Worm (Caenorhabditis elegans) whole organism, L1 larva: ENCODE measurements around the gene edg-1.
"Not testable (repeated sequence)": the region's sequence is repeated elsewhere in the genome, so short reads cannot be mapped to it uniquely, and the experiment has no call there.

Experiments used
- C16A3.4 ChIP-seq: fragments of 150-350 bp; optimal IDR thresholded peaks from 2 replicates; lab custom pipeline; 2014; ENCODE audit warnings: missing biosample characterization, missing genetic modification characterization
- F16B12.6 ChIP-seq: fragments of 150-350 bp; optimal IDR thresholded peaks from 2 replicates; lab custom pipeline; 2014; ENCODE audit warnings: missing biosample characterization, missing genetic modification characterization
- Y116A8C.19 ChIP-seq: sonication (generic microtip); optimal IDR thresholded peaks from 2 replicates; lab custom pipeline; 2016; ENCODE audit warnings: missing compliant biosample characterization, missing genetic modification characterization, borderline replicate concordance
- ama-1 ChIP-seq: fragments of 150-350 bp; optimal IDR thresholded peaks from 2 replicates; lab custom pipeline; 2014
- ceh-63 ChIP-seq: fragments of 200-800 bp; sonication (Bioruptor generic); optimal IDR thresholded peaks from 2 replicates; lab custom pipeline; 2018; ENCODE audit warnings: mild to moderate bottlenecking, missing genetic modification characterization, missing compliant biosample characterization
- ceh-82 ChIP-seq, 3 experiments: fragments of 150-350 bp in 1 of 3; sonication (generic microtip) in 2 of 3; optimal IDR thresholded peaks; 2 replicates each; lab custom pipeline; 2014 to 2017; ENCODE audit warnings: missing biosample characterization in 3 of 3, missing genetic modification characterization in 3 of 3
- efl-1 ChIP-seq, 4 experiments: fragments of 150-350 bp; optimal IDR thresholded peaks in 3 of 4; peaks in 1 of 4; 1 replicate in 1 of 4; 2 replicates in 3 of 4; lab custom pipeline; 2014; ENCODE audit warnings: missing biosample characterization in 2 of 4, missing genetic modification characterization in 2 of 4, missing genetic modification reagents in 2 of 4
- efl-3 ChIP-seq: fragments of 200-800 bp; sonication (Bioruptor generic); optimal IDR thresholded peaks from 2 replicates; lab custom pipeline; 2018; ENCODE audit warnings: mild to moderate bottlenecking, missing genetic modification characterization, missing compliant biosample characterization
- egl-13 ChIP-seq: sonication (generic microtip); optimal IDR thresholded peaks from 2 replicates; lab custom pipeline; 2016; ENCODE audit warnings: missing genotype, missing genetic modification reagents, missing genetic modification characterization, missing compliant biosample characterization
- elt-3 ChIP-seq, 6 experiments: fragments of 150-350 bp in 1 of 6; sonication (generic microtip); optimal IDR thresholded peaks; 2 replicates each; lab custom pipeline; 2017 to 2018; ENCODE audit warnings: missing biosample characterization in 6 of 6, missing genetic modification characterization in 6 of 6, inconsistent platforms in 1 of 6
- fkh-10 ChIP-seq: sonication (generic microtip); optimal IDR thresholded peaks from 2 replicates; lab custom pipeline; 2017; ENCODE audit warnings: missing biosample characterization, missing genetic modification reagents, missing genetic modification characterization
- fkh-8 ChIP-seq: sonication (generic microtip); optimal IDR thresholded peaks from 2 replicates; lab custom pipeline; 2016; ENCODE audit warnings: mild to moderate bottlenecking, missing genetic modification characterization, missing compliant biosample characterization
- fos-1 ChIP-seq: fragments of 150-350 bp; optimal IDR thresholded peaks from 2 replicates; lab custom pipeline; 2014; ENCODE audit warnings: missing biosample characterization, missing genetic modification characterization
- irx-1 ChIP-seq: sonication (generic microtip); optimal IDR thresholded peaks from 2 replicates; lab custom pipeline; 2016; ENCODE audit warnings: missing genetic modification characterization, missing compliant biosample characterization
- lin-14 ChIP-seq: fragments of 200-800 bp; sonication (Bioruptor generic); optimal IDR thresholded peaks from 2 replicates; lab custom pipeline; 2018; ENCODE audit warnings: mild to moderate bottlenecking, missing genetic modification characterization, moderate library complexity, missing compliant biosample characterization
- lin-15B ChIP-seq: fragments of 150-350 bp; sonication (generic microtip); optimal IDR thresholded peaks from 3 replicates; lab custom pipeline; 2014; ENCODE audit warnings: missing biosample characterization, missing genetic modification characterization
- lin-35 ChIP-seq, 2 experiments: fragments of 150-350 bp; optimal IDR thresholded peaks; 2 replicates each; lab custom pipeline; 2014; ENCODE audit warnings: missing biosample characterization in 2 of 2, missing genetic modification characterization in 2 of 2, missing genetic modification reagents in 2 of 2
- lin-39 ChIP-seq: fragments of 150-350 bp; optimal IDR thresholded peaks from 2 replicates; lab custom pipeline; 2014; ENCODE audit warnings: missing biosample characterization, missing genetic modification reagents, missing genetic modification characterization
- lir-3 ChIP-seq: sonication (generic microtip); optimal IDR thresholded peaks from 2 replicates; lab custom pipeline; 2016; ENCODE audit warnings: mild to moderate bottlenecking, missing genetic modification characterization, moderate library complexity, missing compliant biosample characterization; ENCODE audit not compliant: poor library complexity
- lsy-2 ChIP-seq, 2 experiments: fragments of 150-350 bp; optimal IDR thresholded peaks; 2 replicates each; lab custom pipeline; 2014; ENCODE audit warnings: missing biosample characterization in 2 of 2, missing genetic modification characterization in 2 of 2
- mdl-1 ChIP-seq, 2 experiments: fragments of 150-350 bp; optimal IDR thresholded peaks; 2 replicates each; lab custom pipeline; 2014 to 2017; ENCODE audit warnings: missing biosample characterization in 2 of 2, missing genetic modification characterization in 2 of 2, inconsistent platforms in 1 of 2
- nhr-20 ChIP-seq: sonication (generic microtip); optimal IDR thresholded peaks from 2 replicates; lab custom pipeline; 2016; ENCODE audit warnings: mild to moderate bottlenecking, missing genetic modification characterization, missing compliant biosample characterization
- nhr-47 ChIP-seq: sonication (generic microtip); optimal IDR thresholded peaks from 2 replicates; lab custom pipeline; 2016; ENCODE audit warnings: mild to moderate bottlenecking, missing genetic modification characterization, moderate library complexity, missing compliant biosample characterization
- nhr-85 ChIP-seq: sonication (generic microtip); peaks from one replicate; lab custom pipeline; 2016; ENCODE audit warnings: missing genetic modification characterization, inconsistent platforms, missing compliant biosample characterization
- pax-3 ChIP-seq: fragments of 200-800 bp; sonication (Bioruptor generic); optimal IDR thresholded peaks from 2 replicates; lab custom pipeline; 2018; ENCODE audit warnings: mild to moderate bottlenecking, missing genetic modification characterization, moderate library complexity, missing compliant biosample characterization
- pqm-1 ChIP-seq: sonication (generic microtip); optimal IDR thresholded peaks from 3 replicates; lab custom pipeline; 2017; ENCODE audit warnings: missing biosample characterization, missing genetic modification characterization
- sox-4 ChIP-seq: sonication (generic microtip); optimal IDR thresholded peaks from 2 replicates; lab custom pipeline; 2016; ENCODE audit warnings: missing genetic modification characterization, missing compliant biosample characterization
- sptf-1 ChIP-seq: fragments of 150-350 bp; optimal IDR thresholded peaks from 2 replicates; lab custom pipeline; 2014; ENCODE audit warnings: missing biosample characterization, missing genetic modification characterization
- tlp-1 ChIP-seq: fragments of 150-350 bp; optimal IDR thresholded peaks from 2 replicates; lab custom pipeline; 2014; ENCODE audit warnings: missing biosample characterization, missing genetic modification characterization
- zag-1 ChIP-seq: fragments of 150-350 bp; optimal IDR thresholded peaks from 2 replicates; lab custom pipeline; 2014; ENCODE audit warnings: missing biosample characterization, missing genetic modification characterization
- zip-4 ChIP-seq: fragments of 200-800 bp; sonication (Bioruptor generic); optimal IDR thresholded peaks from 2 replicates; lab custom pipeline; 2018; ENCODE audit warnings: mild to moderate bottlenecking, missing genetic modification characterization, moderate library complexity, missing compliant biosample characterization

Gene edg-1

ce11 chrIV:11317119-11317518 is 3.5 kb upstream of the edg-1 start, which contains the start of gene gspd-1:
Gene gspd-1 (plus strand): TSS chrIV:11317419.
- TF ChIP-seq egl-13 (tag; lab: Kevin White, UChicago) (no peak), nhr-47 (tag; lab: Kevin White, UChicago) (no peak), lin-15B (tag; lab: Kevin White, UChicago) (no peak), sox-4 (tag; lab: Kevin White, UChicago) (no peak), ceh-82 (tag; optimal IDR thresholded peaks at IDR 0.05; lab: Kevin White, UChicago) (no peak)

DNA sequence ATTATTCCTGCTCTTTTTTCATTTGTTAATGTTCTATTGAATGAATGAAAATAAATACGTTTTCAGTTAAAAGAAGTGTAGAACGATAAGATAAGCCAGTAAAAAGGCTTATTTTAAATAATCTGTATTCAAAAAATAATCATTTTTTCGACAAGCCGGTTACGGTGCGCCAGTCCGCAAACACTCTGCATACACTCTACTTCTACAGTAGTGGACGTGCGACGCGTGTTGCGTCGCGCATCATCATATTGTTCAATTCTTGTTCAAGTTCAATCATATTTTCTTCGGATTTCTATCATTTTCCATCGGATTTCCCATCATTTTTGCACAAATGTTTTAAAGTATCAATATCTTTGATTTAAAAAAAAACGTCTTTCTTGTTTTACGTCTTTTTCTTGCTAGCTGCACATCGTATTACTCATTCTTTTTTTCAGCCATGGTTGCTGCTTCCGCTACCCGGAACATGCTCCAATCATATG is 677 bp upstream of the edg-1 start, which contains the start of gene B0035.18:
TSS of gene B0035.18 (plus strand) at position 429 of the 479 bp plus-strand sequence.
- TF ChIP-seq lsy-2 (tag; optimal IDR thresholded peaks at IDR 0.05; lab: Kevin White, UChicago), result peak in 1 of 2 experiments; percentile 40
- TF ChIP-seq F16B12.6 (tag; lab: Kevin White, UChicago), result no peak
- TF ChIP-seq, all 84 proteins: peak for 1

ce11 chrIV:11323666-11324065 is 3.1 kb downstream of the edg-1 start:
- TF ChIP-seq mdl-1 (tag; optimal IDR thresholded peaks at IDR 0.05; lab: Kevin White, UChicago) (no peak), zag-1 (no peak), fkh-10 (GFP tag; lab: Kevin White, UChicago) (no peak), lir-3 (tag; lab: Kevin White, UChicago) (no peak), nhr-20 (no peak), fkh-8 (tag; lab: Kevin White, UChicago) (no peak), sptf-1 (tag; lab: Kevin White, UChicago) (no peak), ama-1 (lab: Kevin White, UChicago) (no peak), sox-4 (tag; lab: Kevin White, UChicago) (no peak), Y116A8C.19 (no peak), lsy-2 (tag; optimal IDR thresholded peaks at IDR 0.05; lab: Kevin White, UChicago) (no peak), C16A3.4 (no peak), pax-3 (tag; lab: Kevin White, UChicago) (no peak), lin-35 (GFP tag; optimal IDR thresholded peaks at IDR 0.05; lab: Kevin White, UChicago) (no peak), pqm-1 (no peak), irx-1 (tag; lab: Kevin White, UChicago) (no peak), elt-3 (tag; optimal IDR thresholded peaks at IDR 0.05; lab: Kevin White, UChicago) (no peak), ceh-63 (GFP tag; lab: Kevin White, UChicago) (no peak), fos-1 (no peak)

- TF ChIP-seq efl-3; zip-4 (GFP tag; lab: Kevin White, UChicago); lin-14 (GFP tag; lab: Kevin White, UChicago): not testable (repeated sequence)
Observed at ce11 chrIV:11324741-11325140, 4.1 kb downstream of the edg-1 start, which contains the start of gene his-48. Gene his-48 (plus strand): TSS chrIV:11324745.

DNA sequence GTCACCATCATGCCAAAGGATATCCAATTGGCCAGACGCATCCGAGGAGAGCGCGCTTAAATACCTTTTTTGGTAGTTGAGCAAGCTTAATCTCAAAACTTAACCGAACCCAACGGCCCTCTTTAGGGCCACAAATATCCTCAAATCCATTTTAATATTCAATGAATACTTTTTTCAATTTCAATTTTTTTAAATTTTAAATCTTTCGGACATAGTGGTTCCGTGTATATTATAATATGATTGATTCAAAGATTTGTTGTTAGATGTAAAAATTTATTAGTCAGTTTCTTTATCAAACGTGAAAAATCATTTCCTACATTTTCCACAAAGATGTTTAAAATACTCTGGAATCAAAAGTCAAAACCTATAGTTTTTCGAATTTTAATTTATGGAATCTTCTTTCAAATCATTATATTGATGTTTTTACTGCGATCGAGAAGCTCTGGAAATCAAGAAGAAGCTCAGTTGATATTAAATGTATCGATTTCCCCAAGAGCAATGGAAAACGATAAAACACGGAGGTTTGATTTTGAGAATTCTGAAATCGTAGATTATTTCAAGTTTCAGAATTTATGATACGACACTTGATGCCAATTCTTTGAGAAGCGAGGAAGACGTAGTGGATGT is 6.5 kb downstream of the edg-1 start, which contains the start of gene B0035.21:
TSS of gene B0035.21 (plus strand) at position 322 of the 627 bp plus-strand sequence.
- TF ChIP-seq lin-39 (tag; lab: Kevin White, UChicago), result no peak
- no peak for TF ChIP-seq efl-1 (optimal IDR thresholded peaks at IDR 0.05; lab: Kevin White, UChicago)
- TF ChIP-seq efl-1 (GFP tag; optimal IDR thresholded peaks at IDR 0.05 in 1 of 2; lab: Kevin White, UChicago), result peak in 1 of 2 experiments; percentile 59

- TF ChIP-seq fos-1, result no peak
- TF ChIP-seq tlp-1 (tag; lab: Kevin White, UChicago), result no peak
- no peak for TF ChIP-seq nhr-85 (tag; lab: Kevin White, UChicago)
- no peak for TF ChIP-seq efl-3
Observed at ce11 chrIV:11329269-11329668, 8.7 kb downstream of the edg-1 start, which contains the start of gene leo-1. Gene leo-1 (minus strand): TSS chrIV:11329369.
